Worm (Caenorhabditis elegans) whole organism, L1 larva: ENCODE results near the gene F54D5.15.

ENCODE experiments used
- aha-1 ChIP-seq: fragments of 150-350 bp; optimal IDR thresholded peaks from 2 replicates; lab custom pipeline; 2014; ENCODE audit warnings: missing biosample characterization, missing genetic modification characterization
- dsc-1 ChIP-seq: sonication (generic microtip); optimal IDR thresholded peaks from 2 replicates; lab custom pipeline; 2016; ENCODE audit warnings: mild to moderate bottlenecking, missing genetic modification characterization, missing compliant biosample characterization
- egl-27 ChIP-seq, 2 experiments: fragments of 150-350 bp in 1 of 2; sonication (generic microtip); optimal IDR thresholded peaks; 3 replicates each; lab custom pipeline; 2017 to 2018; ENCODE audit warnings: missing biosample characterization in 2 of 2, missing genetic modification characterization in 2 of 2, missing genetic modification reagents in 2 of 2
- lir-3 ChIP-seq: sonication (generic microtip); optimal IDR thresholded peaks from 2 replicates; lab custom pipeline; 2016; ENCODE audit warnings: mild to moderate bottlenecking, missing genetic modification characterization, moderate library complexity, missing compliant biosample characterization; ENCODE audit not compliant: poor library complexity
- nhr-237 ChIP-seq: fragments of 150-350 bp; optimal IDR thresholded peaks from 2 replicates; lab custom pipeline; 2014; ENCODE audit warnings: missing biosample characterization, missing genetic modification characterization
- nhr-28 ChIP-seq: fragments of 150-350 bp; optimal IDR thresholded peaks from 2 replicates; lab custom pipeline; 2014; ENCODE audit warnings: missing biosample characterization, missing genetic modification characterization
- nhr-77 ChIP-seq: fragments of 150-350 bp; optimal IDR thresholded peaks from 2 replicates; lab custom pipeline; 2014; ENCODE audit warnings: missing biosample characterization, missing genetic modification characterization
- nhr-90 ChIP-seq: sonication (generic microtip); optimal IDR thresholded peaks from 2 replicates; lab custom pipeline; 2016; ENCODE audit warnings: mild to moderate bottlenecking, missing genetic modification characterization, missing compliant biosample characterization; ENCODE audit not compliant: poor library complexity
- pqm-1 ChIP-seq: sonication (generic microtip); optimal IDR thresholded peaks from 3 replicates; lab custom pipeline; 2017; ENCODE audit warnings: missing biosample characterization, missing genetic modification characterization
- unc-62 ChIP-seq: fragments of 150-350 bp; optimal IDR thresholded peaks from 2 replicates; lab custom pipeline; 2014; ENCODE audit warnings: missing biosample characterization, missing genetic modification reagents, missing genetic modification characterization
- unc-86 ChIP-seq: sonication (generic microtip); optimal IDR thresholded peaks from 2 replicates; lab custom pipeline; 2016; ENCODE audit warnings: missing genetic modification characterization, missing compliant biosample characterization
- xbp-1 ChIP-seq: sonication (generic microtip); optimal IDR thresholded peaks from 2 replicates; lab custom pipeline; 2016; ENCODE audit warnings: missing genetic modification characterization, missing compliant biosample characterization

DNA sequence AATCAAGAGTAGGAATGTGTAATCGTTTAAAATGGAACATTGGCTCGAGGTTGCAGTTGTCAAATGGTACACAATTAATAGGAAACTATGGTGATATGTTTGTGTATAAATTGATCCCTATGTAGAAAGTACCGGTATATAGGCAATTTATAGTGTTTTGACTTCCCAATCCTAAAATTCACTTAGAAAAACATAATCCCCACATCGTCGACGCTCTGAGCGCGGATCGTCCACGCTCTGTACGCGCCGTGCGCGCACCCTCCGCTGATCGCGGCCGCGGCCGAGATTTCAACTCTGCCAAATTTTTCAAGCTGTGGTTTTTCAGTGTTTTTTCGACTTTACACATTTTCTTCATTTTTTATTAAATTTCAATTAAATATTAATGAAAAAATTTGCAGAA is 7.7 kb downstream of the F54D5.15 start, which contains the start of gene F54D5.17:
- TF ChIP-seq nhr-28 (no peak), lir-3 (tag; lab: Kevin White, UChicago) (no peak), unc-62 (GFP tag; lab: Kevin White, UChicago) (no peak), xbp-1 (tag; lab: Kevin White, UChicago) (no peak), pqm-1 (tag; lab: Kevin White, UChicago) (no peak), nhr-90 (tag; lab: Kevin White, UChicago) (no peak), nhr-77 (no peak), dsc-1 (no peak), aha-1 (tag; lab: Kevin White, UChicago) (no peak), egl-27 (tag; optimal IDR thresholded peaks at IDR 0.05; lab: Kevin White, UChicago) (no peak), nhr-237 (tag; lab: Kevin White, UChicago) (no peak), unc-86 (no peak)
